Worm (Caenorhabditis elegans): Measurements from ENCODE around the gene F38H4.4.

DNA sequence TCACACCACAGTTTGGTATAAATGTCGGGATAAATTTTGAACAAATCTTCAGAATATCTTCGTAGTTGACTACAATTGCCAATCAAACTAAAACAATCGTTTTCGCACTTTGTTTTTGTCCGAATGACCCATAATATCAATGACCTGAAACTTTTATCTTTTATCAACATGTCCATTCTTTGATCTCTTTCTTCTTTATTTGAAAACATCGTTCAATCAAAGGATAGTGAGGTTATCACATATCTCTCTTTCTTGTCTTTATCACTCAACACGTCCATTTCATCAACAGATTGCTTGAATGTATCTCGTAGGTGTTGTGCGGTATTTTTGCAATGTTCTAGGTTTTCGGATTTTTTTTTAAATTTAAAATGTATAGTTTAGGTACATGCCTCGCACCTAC, 39.0 kb upstream of the F38H4.4 start:
- TF ChIP-seq ztf-11 (tag; optimal IDR thresholded peaks at IDR 0.05), result no peak
- TF ChIP-seq fkh-10 (GFP tag; optimal IDR thresholded peaks at IDR 0.05), result no peak
